Fruit fly (Drosophila melanogaster) Kc167 (cell line): ENCODE data around the gene enc.

ENCODE experiments used
- Myc ChIP-seq: fragments of >200 bp; optimal IDR thresholded peaks from 2 replicates; lab custom pipeline; 2017; ENCODE audit warnings: missing external identifiers
- h ChIP-seq: fragments of >200 bp; optimal IDR thresholded peaks from 3 replicates; lab custom pipeline; 2018; ENCODE audit warnings: missing external identifiers
- insv ChIP-seq: fragments of >200 bp; optimal IDR thresholded peaks from 3 replicates; lab custom pipeline; 2018; ENCODE audit warnings: missing external identifiers
- psq ChIP-seq: fragments of >200 bp; optimal IDR thresholded peaks from 2 replicates; lab custom pipeline; 2017; ENCODE audit warnings: missing external identifiers
- ttk ChIP-seq: sonication (Bioruptor generic); optimal IDR thresholded peaks from 2 replicates; lab custom pipeline; 2017; ENCODE audit warnings: missing external identifiers

DNA sequence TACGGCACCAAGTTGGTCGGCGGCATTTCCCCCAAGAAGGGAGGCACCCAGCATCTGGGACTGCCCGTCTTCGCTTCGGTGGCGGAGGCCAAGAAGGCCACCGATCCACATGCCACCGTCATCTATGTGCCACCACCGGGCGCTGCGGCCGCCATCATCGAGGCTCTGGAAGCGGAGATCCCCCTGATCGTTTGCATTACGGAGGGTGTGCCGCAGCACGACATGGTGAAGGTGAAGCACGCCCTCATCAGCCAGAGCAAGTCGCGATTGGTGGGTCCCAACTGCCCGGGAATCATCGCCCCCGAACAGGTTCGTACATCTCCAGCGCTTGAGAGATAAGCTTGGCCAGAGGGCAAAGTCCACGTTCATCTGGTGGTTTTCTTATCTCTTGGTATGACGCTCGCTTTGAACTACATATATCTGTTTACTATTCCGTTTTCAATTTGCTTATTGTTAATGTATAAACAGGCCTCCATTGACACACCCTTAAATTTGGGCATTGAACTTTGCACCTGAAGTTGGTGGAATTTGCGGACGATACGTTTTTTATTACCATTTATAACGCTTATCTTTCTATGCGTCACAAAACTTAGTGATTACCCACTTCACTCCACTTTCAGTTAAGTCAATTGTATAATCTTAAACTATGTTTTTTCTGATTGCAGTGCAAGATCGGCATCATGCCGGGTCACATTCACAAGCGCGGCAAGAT, 1.6 kb upstream of the enc start:
- TF ChIP-seq h (lab: Kevin White, UChicago) (no peak), Myc (lab: Kevin White, UChicago) (no peak), ttk (no peak), psq (lab: Kevin White, UChicago) (no peak), insv (lab: Kevin White, UChicago) (no peak)
